Fruit fly (Drosophila melanogaster): ENCODE results near the gene wts.
A peak's percentile ranks its signal among the peaks of the same experiment; 100 is the strongest.

wts gene

DNA sequence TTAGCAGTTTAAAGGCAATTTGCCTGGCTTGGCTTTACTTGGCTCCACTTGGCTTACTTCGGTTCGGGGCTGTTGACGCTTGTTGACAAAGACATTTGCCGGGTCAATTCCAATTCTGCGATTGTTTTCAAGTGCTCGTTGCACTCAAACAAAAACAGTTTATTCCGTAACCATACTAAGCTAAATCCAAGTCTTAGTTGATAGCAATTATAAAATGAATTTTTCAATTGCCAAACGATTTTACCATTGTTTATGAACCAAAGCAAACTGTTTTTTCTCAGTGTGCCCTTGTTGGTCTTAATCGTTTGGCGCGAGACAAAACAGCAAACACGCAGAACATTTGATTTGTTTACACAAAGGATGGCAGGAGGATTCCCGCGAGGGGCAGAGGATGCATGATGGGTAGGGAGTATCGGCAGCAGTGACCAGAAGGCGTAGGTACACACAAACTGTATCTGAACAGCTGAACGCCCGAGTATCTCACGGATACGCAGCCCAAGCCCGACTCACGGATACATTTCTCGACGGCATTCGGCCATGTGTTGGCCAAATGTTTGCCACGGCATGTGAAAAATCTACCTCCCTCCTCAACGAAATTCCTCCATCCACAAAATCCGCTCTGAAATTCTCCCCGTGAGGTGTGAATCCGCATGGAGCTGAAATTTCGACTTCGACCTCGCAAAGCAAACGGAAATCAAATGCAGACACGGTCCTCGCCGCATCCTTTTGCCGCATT, 51.8 kb downstream of the wts start:
- TF ChIP-seq CG18476 (GFP tag; optimal IDR thresholded peaks at IDR 0.05) (no peak), ssp (GFP tag; IDR thresholded peaks at IDR 0.05) (0 out of 2 replicates have a peak, but pooled peaks have one; percentile 6), CG4404 (GFP tag; IDR thresholded peaks at IDR 0.05) (0 out of 2 replicates have a peak, but pooled peaks have one; percentile 30), emc (GFP tag; optimal IDR thresholded peaks at IDR 0.05) (no peak), Ptx1 (GFP tag; IDR thresholded peaks at IDR 0.05) (no peak), CG8765 (GFP tag; IDR thresholded peaks at IDR 0.05) (0 out of 2 replicates have a peak, but pooled peaks have one; percentile 8), Adf1 (GFP tag; IDR thresholded peaks at IDR 0.05) (no peak), psq (GFP tag; optimal IDR thresholded peaks at IDR 0.05) (no peak), CG7372 (GFP tag; IDR thresholded peaks at IDR 0.05) (no peak), jing (GFP tag; optimal IDR thresholded peaks at IDR 0.05) (no peak), Mes4 (GFP tag; optimal IDR thresholded peaks at IDR 0.05) (no peak), lola (GFP tag; optimal IDR thresholded peaks at IDR 0.05) (no peak), eyg (GFP tag; optimal IDR thresholded peaks at IDR 0.05) (no peak), wdn (GFP tag; IDR thresholded peaks at IDR 0.05) (no peak), twi (tag; optimal IDR thresholded peaks at IDR 0.05) (peak; percentile 96), Eip74EF (GFP tag; optimal IDR thresholded peaks at IDR 0.05) (no peak), tin (GFP tag; optimal IDR thresholded peaks at IDR 0.05) (no peak), prd (optimal IDR thresholded peaks at IDR 0.05) (no peak), prd (GFP tag; IDR thresholded peaks at IDR 0.05) (peak; percentile 67), CG1832 (GFP tag; optimal IDR thresholded peaks at IDR 0.05) (no peak), sob (GFP tag; IDR thresholded peaks at IDR 0.05) (no peak), CG11560 (tag; IDR thresholded peaks at IDR 0.05) (no peak), Blimp-1 (GFP tag; optimal IDR thresholded peaks at IDR 0.05) (no peak), Med (GFP tag) (peak; percentile 46), CG2116 (GFP tag; optimal IDR thresholded peaks at IDR 0.05) (no peak), CG2202 (tag; optimal IDR thresholded peaks at IDR 0.05) (no peak), CG2712 (tag; optimal IDR thresholded peaks at IDR 0.05) (peak; percentile 3), tll (GFP tag; optimal IDR thresholded peaks at IDR 0.05) (peak in 1 of 2 experiments; percentile 84), Atf-2 (GFP tag; optimal IDR thresholded peaks at IDR 0.05) (no peak)

DNA sequence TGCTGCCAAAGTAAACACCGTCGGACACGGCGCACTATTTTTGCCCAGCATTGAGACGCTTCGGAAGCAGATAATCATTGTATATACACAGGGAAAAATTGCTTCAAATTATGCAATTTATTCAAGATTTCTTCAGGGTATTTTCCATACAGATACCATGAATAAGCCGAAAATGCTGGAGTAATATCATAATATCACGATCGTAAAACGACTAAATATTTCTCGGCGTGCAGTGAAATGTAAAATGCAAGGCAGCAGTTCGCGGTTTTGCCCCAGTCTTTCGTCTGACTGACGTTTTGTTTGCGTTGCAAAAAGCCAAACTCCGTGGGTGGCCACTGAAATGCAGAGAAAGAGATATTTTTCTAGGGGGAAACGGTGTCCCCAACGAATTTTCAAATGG, 55.5 kb downstream of the wts start:
- TF ChIP-seq sens (GFP tag): peak; percentile 9
- no peak for TF ChIP-seq CG12236 (GFP tag; optimal IDR thresholded peaks at IDR 0.05)

DNA sequence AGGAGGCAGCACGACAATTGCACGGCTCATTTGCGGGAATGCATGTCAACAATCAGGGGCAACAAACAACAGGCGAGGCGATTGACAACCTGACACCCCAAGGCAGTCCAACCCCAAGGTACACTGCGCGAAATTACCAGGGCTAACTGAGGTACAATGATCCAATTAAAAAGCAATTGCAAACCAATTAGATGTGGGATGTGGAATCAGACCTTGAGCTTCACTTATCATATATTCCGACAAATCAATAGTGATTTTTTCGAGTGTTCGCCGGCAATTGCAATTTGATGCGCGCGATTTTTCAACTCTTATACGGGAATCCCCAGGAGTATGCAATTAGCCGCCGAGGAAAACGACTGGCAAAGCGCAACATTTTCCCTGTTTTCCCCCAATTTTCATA, 59.4 kb downstream of the wts start:
- TF ChIP-seq Hr78 (GFP tag; optimal IDR thresholded peaks at IDR 0.05): no peak
- TF ChIP-seq CG17328 (GFP tag; IDR thresholded peaks at IDR 0.05): 0 out of 2 replicates have a peak, but pooled peaks have one; percentile 25
- TF ChIP-seq CG9727 (GFP tag; optimal IDR thresholded peaks at IDR 0.05): peak; percentile 10
- TF ChIP-seq row (GFP tag; IDR thresholded peaks at IDR 0.05): 0 out of 3 replicates have a peak, but pooled peaks have one; percentile 12
- TF ChIP-seq dpn (GFP tag; optimal IDR thresholded peaks at IDR 0.05): no peak
- TF ChIP-seq HLH4C (GFP tag; IDR thresholded peaks at IDR 0.05; ENCODE audit: partially characterized antibody): no peak
- 0 out of 3 replicates have a peak, but pooled peaks have one; percentile 52 for TF ChIP-seq zfh1 (GFP tag; IDR thresholded peaks at IDR 0.05)
- peak; percentile 66 for TF ChIP-seq sens (GFP tag)
- peak; percentile 79 for TF ChIP-seq Ets65A (GFP tag)
- peak in 1 of 2 experiments; percentile 13 for TF ChIP-seq bsh (GFP tag; optimal IDR thresholded peaks at IDR 0.05)
- TF ChIP-seq Side (GFP tag; optimal IDR thresholded peaks at IDR 0.05): no peak
- peak; percentile 5 for TF ChIP-seq CG4424 (GFP tag; optimal IDR thresholded peaks at IDR 0.05)
- TF ChIP-seq CG18262 (tag; optimal IDR thresholded peaks at IDR 0.05): peak; percentile 4
- TF ChIP-seq CG4360 (GFP tag; IDR thresholded peaks at IDR 0.05): peak; percentile 23; the same call in 1 of the 2 replicates
- TF ChIP-seq prd (optimal IDR thresholded peaks at IDR 0.05): no peak
- TF ChIP-seq prd (GFP tag; IDR thresholded peaks at IDR 0.05): peak; percentile 58; the same call in 2 of the 3 replicates
- peak; percentile 64; the same call in 1 of the 2 replicates for TF ChIP-seq ara (GFP tag; IDR thresholded peaks at IDR 0.05)
- TF ChIP-seq CG14860 (GFP tag; IDR thresholded peaks at IDR 0.05; ENCODE audit: partially characterized antibody): no peak
- TF ChIP-seq ci (GFP tag; IDR thresholded peaks at IDR 0.05): no peak
- TF ChIP-seq Xrp1 (GFP tag; IDR thresholded peaks at IDR 0.05): peak; percentile 56; the same call in 1 of the 2 replicates

Data from whole organism, embryonic.